ENCODE assay signal across 4 worm cellular contexts in the genomic region with DNA sequence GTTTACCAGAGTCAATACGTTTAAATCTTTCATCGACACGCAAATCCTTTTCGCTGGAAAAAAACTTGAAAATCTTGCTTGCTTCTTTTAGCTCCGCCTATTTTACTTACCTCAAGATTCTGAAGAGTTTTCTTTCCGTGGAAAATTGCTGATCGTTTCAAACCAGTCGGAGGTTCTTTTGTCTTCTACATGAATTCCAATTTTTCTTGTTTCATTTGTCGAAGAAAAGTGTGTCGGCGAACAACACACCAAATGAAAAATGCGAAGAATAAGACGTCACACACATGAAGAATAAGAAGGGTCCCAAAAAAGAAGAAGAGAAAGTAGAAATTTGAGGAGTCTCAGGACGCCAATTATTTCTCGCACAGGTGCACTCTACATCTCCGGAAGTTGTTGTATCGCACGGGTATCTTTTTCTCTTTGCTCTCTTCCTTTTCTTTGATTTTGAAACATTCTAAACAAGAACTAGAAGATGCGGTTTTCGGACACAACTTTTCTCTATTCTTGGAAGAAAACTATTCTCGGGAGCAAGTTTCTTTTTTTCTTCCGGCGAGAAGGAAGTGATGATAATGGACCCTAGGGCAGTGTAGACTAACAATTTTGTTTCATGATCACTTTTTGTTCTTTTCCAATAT.
TF ChIP-seq lines count a peak whose summit lies in the region.

No protein-coding gene starts in this region.

TF ChIP-seq in whole organism, L1 larva, 84 proteins besides CTCF, POLR2A, EP300 and RAD21 (continues in another document):
- TF ChIP-seq isw-1 (GFP tag; IDR thresholded peaks at IDR 0.05; lab: Robert Waterston, UW) (no peak), pqm-1 (tag; optimal IDR thresholded peaks at IDR 0.05; lab: Kevin White, UChicago) (no peak), nhr-11 (tag; optimal IDR thresholded peaks at IDR 0.05; lab: Kevin White, UChicago) (no peak), ets-5 (GFP tag; IDR thresholded peaks at IDR 0.05; lab: Robert Waterston, UW) (no peak), pax-3 (tag; optimal IDR thresholded peaks at IDR 0.05; lab: Kevin White, UChicago) (no peak), nhr-85 (tag; lab: Kevin White, UChicago) (no peak), snu-23 (GFP tag; optimal IDR thresholded peaks at IDR 0.05; lab: Kevin White, UChicago) (no peak), efl-1 (optimal IDR thresholded peaks at IDR 0.05; lab: Kevin White, UChicago) (no peak), efl-1 (GFP tag; optimal IDR thresholded peaks at IDR 0.05 in 1 of 2; lab: Kevin White, UChicago) (peak in 1 of 2 experiments; percentile 71), xbp-1 (tag; optimal IDR thresholded peaks at IDR 0.05; lab: Kevin White, UChicago) (no peak), lin-35 (GFP tag; optimal IDR thresholded peaks at IDR 0.05; lab: Kevin White, UChicago) (no peak), elt-2 (tag; optimal IDR thresholded peaks at IDR 0.05; lab: Kevin White, UChicago) (no peak), lin-14 (GFP tag; optimal IDR thresholded peaks at IDR 0.05; lab: Kevin White, UChicago) (peak; percentile 60), nhr-20 (tag; optimal IDR thresholded peaks at IDR 0.05; lab: Kevin White, UChicago) (no peak), C16A3.4 (tag; optimal IDR thresholded peaks at IDR 0.05; lab: Kevin White, UChicago) (no peak), lin-15B (tag; optimal IDR thresholded peaks at IDR 0.05; lab: Kevin White, UChicago) (no peak), sox-4 (tag; optimal IDR thresholded peaks at IDR 0.05; lab: Kevin White, UChicago) (no peak), pag-3 (tag; optimal IDR thresholded peaks at IDR 0.05; lab: Kevin White, UChicago; ENCODE audit: borderline replicate concordance, insufficient read depth) (no peak), nhr-12 (tag; optimal IDR thresholded peaks at IDR 0.05; lab: Kevin White, UChicago) (no peak), nhr-84 (tag; optimal IDR thresholded peaks at IDR 0.05; lab: Kevin White, UChicago) (no peak), unc-86 (tag; optimal IDR thresholded peaks at IDR 0.05; lab: Kevin White, UChicago) (peak; percentile 7), C34B4.2 (tag; optimal IDR thresholded peaks at IDR 0.05; lab: Kevin White, UChicago) (no peak)

TF ChIP-seq in whole organism, L2 larva, 48 proteins besides CTCF, POLR2A, EP300 and RAD21:
- peak; percentile 7 for TF ChIP-seq unc-55 (GFP tag; optimal IDR thresholded peaks at IDR 0.05; lab: Kevin White, UChicago)
- no peak for TF ChIP-seq mab-5 (tag; optimal IDR thresholded peaks at IDR 0.05; lab: Kevin White, UChicago)
- no peak for TF ChIP-seq R02D3.7 (tag; optimal IDR thresholded peaks at IDR 0.05; lab: Kevin White, UChicago)

TF ChIP-seq in whole organism, L3 larva, 47 proteins besides CTCF, POLR2A, EP300 and RAD21:
- TF ChIP-seq nhr-28 (tag; optimal IDR thresholded peaks at IDR 0.05; lab: Kevin White, UChicago) (no peak), lin-39 (tag; optimal IDR thresholded peaks at IDR 0.05; lab: Kevin White, UChicago) (peak; percentile 17), tbx-2 (tag; optimal IDR thresholded peaks at IDR 0.05; lab: Kevin White, UChicago) (peak; percentile 6)

TF ChIP-seq in whole organism, L4 larva, 104 proteins besides CTCF, POLR2A, EP300 and RAD21:
- no peak for TF ChIP-seq hlh-11 (tag; optimal IDR thresholded peaks at IDR 0.05; lab: Kevin White, UChicago)
- TF ChIP-seq snpc-4 (tag; optimal IDR thresholded peaks at IDR 0.05; lab: Kevin White, UChicago): no peak
- TF ChIP-seq saeg-2 (GFP tag; IDR thresholded peaks at IDR 0.05; lab: Robert Waterston, UW): no peak
- TF ChIP-seq F10B5.3 (tag; optimal IDR thresholded peaks at IDR 0.05; lab: Kevin White, UChicago): no peak
- no peak for TF ChIP-seq rbr-2 (tag; optimal IDR thresholded peaks at IDR 0.05; lab: Kevin White, UChicago)
- no peak for TF ChIP-seq vab-7 (GFP tag; IDR thresholded peaks at IDR 0.05; lab: Robert Waterston, UW)
- TF ChIP-seq lin-39 (tag; optimal IDR thresholded peaks at IDR 0.05; lab: Kevin White, UChicago): no peak
- TF ChIP-seq F37D6.2 (tag; optimal IDR thresholded peaks at IDR 0.05; lab: Kevin White, UChicago): no peak
- TF ChIP-seq zfp-2 (tag; optimal IDR thresholded peaks at IDR 0.05; lab: Kevin White, UChicago): no peak
- TF ChIP-seq dmd-6 (GFP tag; IDR thresholded peaks at IDR 0.05; lab: Robert Waterston, UW): no peak
- TF ChIP-seq lin-15B (tag; optimal IDR thresholded peaks at IDR 0.05; lab: Kevin White, UChicago): no peak
- TF ChIP-seq skn-1 (tag; optimal IDR thresholded peaks at IDR 0.05; lab: Kevin White, UChicago): no peak
- TF ChIP-seq unc-62 (GFP tag; optimal IDR thresholded peaks at IDR 0.05 in 1 of 2; lab: Kevin White, UChicago): peak in 1 of 2 experiments; percentile 55
- no peak for TF ChIP-seq unc-62 (tag; optimal IDR thresholded peaks at IDR 0.05; lab: Kevin White, UChicago)
- TF ChIP-seq hlh-30 (tag; optimal IDR thresholded peaks at IDR 0.05; lab: Kevin White, UChicago; ENCODE audit: insufficient read depth): no peak
- TF ChIP-seq ceh-44 (GFP tag; IDR thresholded peaks at IDR 0.05; lab: Robert Waterston, UW): no peak
- TF ChIP-seq aha-1 (tag; lab: Kevin White, UChicago): peak; percentile 82
- no peak for TF ChIP-seq nhr-10 (tag; optimal IDR thresholded peaks at IDR 0.05; lab: Kevin White, UChicago)

Comparison
In these comparisons a context has a peak if more than half of its experiments do, and no peak if none do; other contexts are left out.
1. Of the 29 proteins assayed by ChIP-seq in both whole organism, L4 larva and whole organism, L1 larva: peak only in whole organism, L4 larva: aha-1; only in whole organism, L1 larva: none; in both: none; in neither: 27; mixed calls (peak in some experiments, not most) for 1.